Worm (Caenorhabditis elegans): ENCODE data around the gene dhgd-1.
A peak's percentile ranks its signal among the peaks of the same experiment; 100 is the strongest.
"Not testable (repeated sequence)": the region's sequence is repeated elsewhere in the genome, so short reads cannot be mapped to it uniquely, and the experiment has no call there.

Gene dhgd-1

DNA sequence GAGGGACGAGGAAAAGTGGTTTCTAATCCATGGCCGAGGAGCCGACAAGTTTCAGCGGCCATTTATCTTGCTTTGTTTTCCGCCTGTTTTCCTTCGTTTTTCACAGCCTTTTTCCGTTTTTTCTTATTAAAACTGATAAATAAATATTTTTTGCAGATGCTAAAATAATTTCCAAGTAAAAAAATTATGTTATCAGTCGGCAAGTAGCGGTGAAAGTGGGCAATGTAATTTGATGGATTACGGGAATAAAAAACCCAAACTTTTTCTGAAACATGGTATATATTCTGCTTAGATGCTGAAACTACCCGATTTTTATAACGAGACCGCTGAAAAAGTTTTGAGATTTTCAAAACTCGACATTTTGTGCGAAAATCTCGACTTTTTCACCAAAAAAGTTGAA, at the start of gene dhgd-1:
Gene dhgd-1, minus strand, starts transcription at position 101 of the 400 bp plus-strand sequence.
- not testable (repeated sequence) for TF ChIP-seq ama-1 (optimal IDR thresholded peaks at IDR 0.05); ets-7 (tag; optimal IDR thresholded peaks at IDR 0.05); sea-1 (GFP tag; conservative IDR thresholded peaks at IDR 0.05)

DNA sequence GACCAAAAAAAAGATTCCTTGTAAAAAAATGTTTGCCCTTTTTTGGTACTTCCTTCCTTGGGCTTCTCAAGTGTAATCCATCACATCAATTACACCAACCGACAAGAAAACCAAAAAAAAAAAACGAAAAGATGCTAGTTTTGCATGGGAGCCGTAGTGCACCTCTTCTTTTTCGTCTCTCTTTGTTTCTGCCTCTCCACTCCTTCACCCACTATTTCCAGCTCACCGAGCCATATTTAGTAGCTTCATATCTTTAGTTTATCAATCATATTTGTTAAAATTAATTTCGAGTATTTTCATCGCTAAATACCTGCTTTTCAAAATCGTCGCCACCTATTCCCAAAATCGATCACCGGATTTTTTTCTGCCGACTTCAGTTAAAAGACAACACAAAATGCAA, 48.8 kb upstream of the dhgd-1 start, which contains the start of gene F07A11.4:
Gene F07A11.4, plus strand, starts transcription at position 301 of the 400 bp plus-strand sequence.
- TF ChIP-seq tbx-37 (GFP tag; conservative IDR thresholded peaks at IDR 0.05) (no peak), ets-7 (tag; optimal IDR thresholded peaks at IDR 0.05) (no peak), hnd-1 (tag; optimal IDR thresholded peaks at IDR 0.05) (no peak), sea-1 (GFP tag; conservative IDR thresholded peaks at IDR 0.05) (no peak), pes-1 (GFP tag; IDR thresholded peaks at IDR 0.05) (no peak), hmg-4 (GFP tag; optimal IDR thresholded peaks at IDR 0.05) (no peak), B0310.2 (tag; optimal IDR thresholded peaks at IDR 0.05) (no peak), hmbx-1 (tag; optimal IDR thresholded peaks at IDR 0.05) (no peak), tbx-11 (GFP tag; IDR thresholded peaks at IDR 0.05) (no peak), scrt-1 (GFP tag; IDR thresholded peaks at IDR 0.05) (no peak)

DNA sequence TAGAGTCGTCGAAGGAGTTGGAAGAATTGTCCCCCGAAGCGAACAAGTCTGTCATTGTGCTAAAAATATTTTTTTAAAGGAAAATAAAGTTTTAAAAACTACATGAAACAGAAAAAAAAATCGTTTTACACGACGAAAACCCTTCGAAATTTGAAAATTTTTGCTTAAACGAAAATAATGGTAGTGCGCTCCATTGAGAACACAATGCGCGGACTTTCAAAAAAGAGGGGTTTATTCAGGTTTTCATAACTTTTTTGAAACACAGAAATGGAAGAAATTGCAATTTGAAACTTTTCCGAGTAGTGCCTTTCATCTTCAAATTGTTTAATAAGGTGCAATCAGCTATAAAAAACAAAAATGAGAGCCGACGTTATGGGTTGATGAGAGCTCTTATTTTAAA, 47.9 kb upstream of the dhgd-1 start, which contains the start of gene npp-5:
Gene npp-5, minus strand, starts transcription at position 59 of the 400 bp plus-strand sequence.
- no peak for TF ChIP-seq scrt-1 (GFP tag; IDR thresholded peaks at IDR 0.05)

DNA sequence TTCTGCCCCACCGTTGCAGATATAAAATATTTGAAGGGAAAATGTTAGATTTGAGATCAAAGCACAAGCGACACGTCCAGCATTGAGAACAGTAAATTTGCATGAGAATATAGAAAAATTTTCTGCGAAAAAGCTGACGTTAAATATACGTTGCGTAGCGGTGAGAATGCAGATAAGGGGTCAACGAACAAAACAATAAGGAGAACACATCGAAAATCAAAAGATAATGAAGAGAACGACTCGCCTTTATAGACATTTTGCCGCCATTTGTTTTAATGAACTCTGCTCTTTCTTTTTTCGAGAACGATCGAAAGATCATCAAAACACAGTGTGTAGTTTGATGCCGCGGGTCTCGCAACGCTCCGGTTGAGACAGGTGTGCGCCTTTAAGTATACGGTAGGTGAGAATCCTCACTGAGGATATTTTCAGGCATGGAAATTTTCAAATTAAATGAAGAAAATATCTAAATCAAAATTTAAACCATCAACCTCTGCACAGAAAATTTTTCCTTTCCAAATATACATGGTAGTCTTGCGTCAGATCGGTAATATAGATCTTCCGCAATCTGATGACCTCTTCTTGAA, 44.4 kb upstream of the dhgd-1 start:
- TF ChIP-seq ets-7 (tag; optimal IDR thresholded peaks at IDR 0.05) (no peak), pes-1 (GFP tag; IDR thresholded peaks at IDR 0.05) (no peak), sea-1 (GFP tag; conservative IDR thresholded peaks at IDR 0.05) (no peak), hmbx-1 (tag; optimal IDR thresholded peaks at IDR 0.05) (no peak), F13C5.2 (tag; optimal IDR thresholded peaks at IDR 0.05) (no peak), flt-1 (GFP tag; IDR thresholded peaks at IDR 0.05) (no peak), tbx-11 (GFP tag; IDR thresholded peaks at IDR 0.05) (no peak), hmg-4 (GFP tag; optimal IDR thresholded peaks at IDR 0.05) (no peak), ama-1 (optimal IDR thresholded peaks at IDR 0.05) (no peak), tra-4 (tag; optimal IDR thresholded peaks at IDR 0.05) (no peak), B0310.2 (tag; optimal IDR thresholded peaks at IDR 0.05) (no peak), ceh-13 (GFP tag; optimal IDR thresholded peaks at IDR 0.05) (no peak), ceh-36 (tag; optimal IDR thresholded peaks at IDR 0.05) (no peak), scrt-1 (GFP tag; IDR thresholded peaks at IDR 0.05) (no peak), hnd-1 (tag; optimal IDR thresholded peaks at IDR 0.05) (no peak), tbx-37 (GFP tag; conservative IDR thresholded peaks at IDR 0.05) (no peak)

DNA sequence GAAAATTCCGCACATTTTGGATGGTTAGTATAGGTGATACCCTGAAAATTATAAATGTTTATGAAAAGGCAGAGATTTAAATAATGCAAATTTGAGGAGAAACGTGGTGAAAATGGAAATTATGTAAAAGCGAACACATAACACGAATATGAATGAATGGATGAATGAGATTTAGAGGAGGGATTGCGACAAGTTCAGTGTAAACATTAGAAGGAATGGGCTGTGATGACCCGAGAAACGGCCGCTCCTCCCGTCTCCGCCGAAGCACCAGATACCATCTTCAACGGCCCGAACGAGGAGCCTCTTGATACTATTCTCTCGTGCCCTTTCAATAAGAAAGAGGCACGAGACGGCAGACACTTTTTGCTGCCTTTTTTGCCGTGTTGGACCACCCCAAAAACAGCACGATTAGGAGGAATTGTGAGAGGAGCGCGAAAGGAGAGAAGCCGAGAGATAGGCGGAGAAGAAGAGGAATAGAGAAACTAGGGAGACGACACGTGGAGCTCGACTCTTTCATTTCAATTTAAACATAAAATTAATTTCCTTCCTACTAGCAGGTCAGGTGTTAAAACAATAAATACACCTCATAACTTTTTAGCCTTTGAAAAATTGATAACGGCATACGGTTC, 43.6 kb upstream of the dhgd-1 start, which contains the start of gene gfat-1:
Gene gfat-1, minus strand, starts transcription at position 51 of the 629 bp plus-strand sequence.
- TF ChIP-seq sea-1 (GFP tag; conservative IDR thresholded peaks at IDR 0.05): no peak
- TF ChIP-seq hmg-4 (GFP tag; optimal IDR thresholded peaks at IDR 0.05): peak; percentile 6

DNA sequence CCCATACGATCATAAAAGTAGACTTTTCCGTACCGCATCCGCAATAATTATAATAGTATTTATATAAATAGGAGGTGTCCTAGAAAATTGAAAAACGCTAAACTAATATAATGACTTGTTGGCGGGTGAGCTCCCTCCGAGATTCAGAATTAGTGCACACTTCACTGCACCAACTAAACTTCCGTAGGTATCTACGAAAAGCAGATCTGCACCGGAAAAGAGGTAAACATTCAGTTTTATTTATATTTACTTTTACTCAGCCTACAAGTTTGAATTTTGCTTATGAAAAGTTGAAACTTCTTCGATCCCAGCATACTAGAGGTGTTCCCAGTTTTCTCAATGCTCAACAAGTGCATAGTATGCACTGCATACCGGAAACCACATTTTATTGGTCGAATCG, 40.1 kb upstream of the dhgd-1 start, which contains the start of gene F07A11.1:
Gene F07A11.1, minus strand, starts transcription at position 101 of the 400 bp plus-strand sequence.
- no peak for TF ChIP-seq ceh-13 (GFP tag; optimal IDR thresholded peaks at IDR 0.05)
- no peak for TF ChIP-seq tra-4 (tag; optimal IDR thresholded peaks at IDR 0.05)
- no peak for TF ChIP-seq ets-7 (tag; optimal IDR thresholded peaks at IDR 0.05)
- TF ChIP-seq hmg-4 (GFP tag; optimal IDR thresholded peaks at IDR 0.05): no peak
- TF ChIP-seq aly-1 (tag; optimal IDR thresholded peaks at IDR 0.05): no peak
- no peak for TF ChIP-seq scrt-1 (GFP tag; IDR thresholded peaks at IDR 0.05)
- no peak for TF ChIP-seq pes-1 (GFP tag; IDR thresholded peaks at IDR 0.05)
- no peak for TF ChIP-seq hmbx-1 (tag; optimal IDR thresholded peaks at IDR 0.05)
- no peak for TF ChIP-seq flt-1 (GFP tag; IDR thresholded peaks at IDR 0.05)
- no peak for TF ChIP-seq ceh-36 (tag; optimal IDR thresholded peaks at IDR 0.05)
- no peak for TF ChIP-seq ama-1 (optimal IDR thresholded peaks at IDR 0.05)
- no peak for TF ChIP-seq F13C5.2 (tag; optimal IDR thresholded peaks at IDR 0.05)
- TF ChIP-seq tbx-11 (GFP tag; IDR thresholded peaks at IDR 0.05): no peak
- no peak for TF ChIP-seq B0310.2 (tag; optimal IDR thresholded peaks at IDR 0.05)

DNA sequence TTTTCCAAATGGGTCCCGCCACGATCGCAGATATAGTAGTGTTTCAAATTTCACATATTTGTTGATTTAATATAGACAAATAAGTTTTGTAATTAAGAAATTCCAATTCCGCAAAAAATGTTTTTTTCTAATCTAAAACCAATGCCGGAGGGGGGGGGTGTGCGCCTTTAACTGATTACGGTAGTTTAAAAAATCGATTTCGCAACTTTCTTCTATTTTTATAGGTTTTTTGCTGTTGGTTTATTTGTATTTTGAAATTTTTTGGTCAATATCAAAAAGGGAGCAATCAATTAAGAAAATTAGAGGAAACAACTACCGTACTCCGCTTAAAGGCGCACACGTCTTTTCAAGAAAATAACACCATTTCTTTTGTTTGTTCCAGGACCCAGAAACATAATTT, 39.7 kb upstream of the dhgd-1 start:
- TF ChIP-seq tbx-37 (GFP tag; conservative IDR thresholded peaks at IDR 0.05) (no peak), scrt-1 (GFP tag; IDR thresholded peaks at IDR 0.05) (no peak)

DNA sequence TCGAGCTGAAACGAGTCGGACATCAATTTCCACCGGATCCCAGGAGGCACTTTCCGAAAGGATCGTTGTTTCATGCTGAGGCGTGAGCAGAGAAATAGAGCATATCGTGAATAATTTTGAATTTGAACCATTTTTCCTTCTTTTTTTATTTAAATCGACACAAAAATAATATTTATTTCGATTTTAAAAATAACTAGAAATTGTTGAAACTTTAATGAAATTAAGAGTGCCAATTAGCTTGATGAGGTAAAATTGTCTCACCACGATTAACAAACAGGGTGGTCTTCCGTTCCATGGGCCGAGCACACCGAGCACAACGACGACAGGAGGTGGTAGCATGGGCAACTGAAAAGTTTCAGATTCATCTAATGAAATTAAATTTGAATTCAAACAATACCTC, 36.4 kb upstream of the dhgd-1 start:
- no peak for TF ChIP-seq tbx-37 (GFP tag; conservative IDR thresholded peaks at IDR 0.05)
- TF ChIP-seq tra-4 (tag; optimal IDR thresholded peaks at IDR 0.05): no peak
- no peak for TF ChIP-seq sea-1 (GFP tag; conservative IDR thresholded peaks at IDR 0.05)
- no peak for TF ChIP-seq flt-1 (GFP tag; IDR thresholded peaks at IDR 0.05)
- no peak for TF ChIP-seq ceh-13 (GFP tag; optimal IDR thresholded peaks at IDR 0.05)
- TF ChIP-seq scrt-1 (GFP tag; IDR thresholded peaks at IDR 0.05): no peak
- TF ChIP-seq ama-1 (optimal IDR thresholded peaks at IDR 0.05): no peak
- TF ChIP-seq aly-1 (tag; optimal IDR thresholded peaks at IDR 0.05): no peak
- no peak for TF ChIP-seq tbx-11 (GFP tag; IDR thresholded peaks at IDR 0.05)
- no peak for TF ChIP-seq hmbx-1 (tag; optimal IDR thresholded peaks at IDR 0.05)
- no peak for TF ChIP-seq ets-7 (tag; optimal IDR thresholded peaks at IDR 0.05)
- TF ChIP-seq F13C5.2 (tag; optimal IDR thresholded peaks at IDR 0.05): no peak
- TF ChIP-seq pes-1 (GFP tag; IDR thresholded peaks at IDR 0.05): no peak
- no peak for TF ChIP-seq hnd-1 (tag; optimal IDR thresholded peaks at IDR 0.05)
- TF ChIP-seq hmg-4 (GFP tag; optimal IDR thresholded peaks at IDR 0.05): no peak
- TF ChIP-seq B0310.2 (tag; optimal IDR thresholded peaks at IDR 0.05): no peak
